Fruit fly (Drosophila melanogaster) whole organism, embryonic: ENCODE data around the gene Vm26Ab.

Experiments
- Abd-B ChIP-seq: fragments of 200-800 bp; sonication (Bioruptor generic); optimal IDR thresholded peaks from 2 replicates; lab custom pipeline; 2018; ENCODE audit warnings: missing biosample characterization, mild to moderate bottlenecking, missing genetic modification characterization, moderate library complexity
- Atf6 ChIP-seq: fragments of 200-800 bp; sonication (Bioruptor generic); IDR thresholded peaks from 2 replicates; pipeline ENCODE4 v1.3.6; 2022; ENCODE audit warnings: missing biosample characterization, missing genetic modification characterization
- Bgb ChIP-seq: fragments of 200-800 bp; sonication (Bioruptor generic); IDR thresholded peaks from 2 replicates; pipeline ENCODE4 v1.3.6; 2022; ENCODE audit warnings: missing biosample characterization, missing genetic modification characterization; ENCODE audit not compliant: partially characterized antibody
- CG10565 ChIP-seq: fragments of 200-800 bp; sonication (Bioruptor generic); optimal IDR thresholded peaks from 3 replicates; lab custom pipeline; 2016; ENCODE audit warnings: missing biosample characterization, mild to moderate bottlenecking, missing genetic modification characterization
- CG11085 ChIP-seq: fragments of 200-800 bp; sonication (Bioruptor generic); IDR thresholded peaks from 2 replicates; pipeline ENCODE4 v1.3.6; 2022; ENCODE audit warnings: missing biosample characterization, missing genetic modification characterization
- CG11093 ChIP-seq: fragments of 200-800 bp; sonication (Bioruptor generic); IDR thresholded peaks from 3 replicates; pipeline ENCODE4 v1.3.6; 2022; ENCODE audit warnings: missing biosample characterization, missing genetic modification characterization
- CG11398 ChIP-seq: fragments of 200-800 bp; sonication (Bioruptor generic); optimal IDR thresholded peaks from 2 replicates; lab custom pipeline; 2016; ENCODE audit warnings: missing biosample characterization, missing genetic modification characterization
- CG15601 ChIP-seq: fragments of 200-800 bp; sonication (Bioruptor generic); optimal IDR thresholded peaks from 3 replicates; lab custom pipeline; 2019; ENCODE audit warnings: missing biosample characterization, mild to moderate bottlenecking, missing genetic modification characterization, moderate library complexity
- CG17612 ChIP-seq: fragments of 200-800 bp; sonication (Bioruptor generic); IDR thresholded peaks from 2 replicates; pipeline ENCODE4 v1.3.6; 2022; ENCODE audit warnings: missing biosample characterization, missing genetic modification characterization
- CG18599 ChIP-seq: fragments of 200-800 bp; sonication (Bioruptor generic); optimal IDR thresholded peaks from 3 replicates; lab custom pipeline; 2017; ENCODE audit warnings: missing biosample characterization, missing genetic modification characterization, mild to moderate bottlenecking, moderate library complexity, missing genetic modification reagents
- CG2202 ChIP-seq: fragments of 200-800 bp; sonication (Bioruptor generic); optimal IDR thresholded peaks from 2 replicates; lab custom pipeline; 2018; ENCODE audit warnings: missing biosample characterization, mild to moderate bottlenecking, missing genetic modification characterization
- CG2875 ChIP-seq: fragments of 200-800 bp; sonication (Bioruptor generic); optimal IDR thresholded peaks from 2 replicates; lab custom pipeline; 2017; ENCODE audit warnings: missing biosample characterization, mild to moderate bottlenecking, missing genetic modification characterization, missing genetic modification reagents
- CG31388 ChIP-seq: fragments of 200-800 bp; sonication (Bioruptor generic); optimal IDR thresholded peaks from 2 replicates; lab custom pipeline; 2016; ENCODE audit warnings: missing biosample characterization, missing genetic modification characterization
- CG34376 ChIP-seq: fragments of 200-800 bp; sonication (Bioruptor generic); optimal IDR thresholded peaks from 2 replicates; lab custom pipeline; 2018; ENCODE audit warnings: missing biosample characterization, mild to moderate bottlenecking, missing genetic modification characterization
- CG34422 ChIP-seq: fragments of 200-800 bp; sonication (Bioruptor generic); IDR thresholded peaks from 3 replicates; pipeline ENCODE4 v1.3.6; 2022; ENCODE audit warnings: missing biosample characterization, missing genetic modification characterization
- CG4404 ChIP-seq: fragments of 200-800 bp; sonication (Bioruptor generic); IDR thresholded peaks from 2 replicates; pipeline ENCODE4 v1.3.6; 2022; ENCODE audit warnings: missing biosample characterization, missing genetic modification characterization
- CG5245 ChIP-seq: fragments of 200-800 bp; sonication (Bioruptor generic); optimal IDR thresholded peaks from 3 replicates; lab custom pipeline; 2016; ENCODE audit warnings: missing biosample characterization, missing genetic modification characterization
- CG7357 ChIP-seq: fragments of 200-800 bp; sonication (Bioruptor generic); IDR thresholded peaks from 3 replicates; pipeline ENCODE4 v1.3.6; 2022; ENCODE audit warnings: missing biosample characterization, missing genetic modification characterization
- CG7745 ChIP-seq: fragments of 200-800 bp; sonication (Bioruptor generic); optimal IDR thresholded peaks from 2 replicates; lab custom pipeline; 2018; ENCODE audit warnings: missing biosample characterization, mild to moderate bottlenecking, missing genetic modification characterization, moderate library complexity
- CG8359 ChIP-seq: fragments of 200-800 bp; sonication (Bioruptor generic); optimal IDR thresholded peaks from 2 replicates; lab custom pipeline; 2017; ENCODE audit warnings: missing biosample characterization, mild to moderate bottlenecking, missing genetic modification characterization, borderline replicate concordance
- CG8765 ChIP-seq: fragments of 200-800 bp; sonication (Bioruptor generic); IDR thresholded peaks from 2 replicates; pipeline ENCODE4 v1.3.6; 2022; ENCODE audit warnings: missing biosample characterization, missing genetic modification characterization
- CG9215 ChIP-seq: fragments of 200-800 bp; sonication (Bioruptor generic); IDR thresholded peaks from 2 replicates; pipeline ENCODE4 v1.3.6; 2022; ENCODE audit warnings: missing biosample characterization, missing genetic modification characterization
- CG9932 ChIP-seq: fragments of 200-800 bp; sonication (Bioruptor generic); IDR thresholded peaks from 2 replicates; pipeline ENCODE4 v1.3.6; 2022; ENCODE audit warnings: missing biosample characterization, missing genetic modification characterization
- D19B ChIP-seq: fragments of 200-800 bp; sonication (Bioruptor generic); optimal IDR thresholded peaks from 2 replicates; lab custom pipeline; 2017; ENCODE audit warnings: missing biosample characterization, mild to moderate bottlenecking, missing genetic modification characterization
- Deaf1 ChIP-seq: fragments of 200-800 bp; optimal IDR thresholded peaks from 3 replicates; lab custom pipeline; 2019; ENCODE audit warnings: missing biosample characterization, mild to moderate bottlenecking, missing genetic modification characterization, moderate library complexity
- E2f2 ChIP-seq: fragments of 200-800 bp; sonication (Bioruptor generic); IDR thresholded peaks from 2 replicates; pipeline ENCODE4 v1.3.6; 2022; ENCODE audit warnings: missing biosample characterization, missing genetic modification characterization
- Fer3 ChIP-seq: fragments of 200-800 bp; sonication (Bioruptor generic); optimal IDR thresholded peaks from 2 replicates; lab custom pipeline; 2018; ENCODE audit warnings: missing biosample characterization, mild to moderate bottlenecking, missing genetic modification characterization, moderate library complexity
- Gug ChIP-seq: fragments of 200-800 bp; sonication (Bioruptor generic); IDR thresholded peaks from 4 replicates; pipeline ENCODE4 v1.3.6; 2022; ENCODE audit warnings: missing biosample characterization, missing genetic modification characterization
- HLH3B ChIP-seq: fragments of 200-800 bp; sonication (Bioruptor generic); IDR thresholded peaks from 2 replicates; pipeline ENCODE4 v1.3.6; 2022; ENCODE audit warnings: missing biosample characterization, missing genetic modification characterization
- Hr3 ChIP-seq: fragments of 200-800 bp; sonication (Bioruptor generic); optimal IDR thresholded peaks from 3 replicates; lab custom pipeline; 2016; ENCODE audit warnings: missing biosample characterization, missing genetic modification characterization
- Meics ChIP-seq: fragments of 200-800 bp; sonication (Bioruptor generic); optimal IDR thresholded peaks from 2 replicates; lab custom pipeline; 2017; ENCODE audit warnings: missing biosample characterization, mild to moderate bottlenecking, missing genetic modification characterization
- Pdp1 ChIP-seq, 2 experiments: fragments of 200-800 bp; sonication (Bioruptor generic); optimal IDR thresholded peaks; 3 replicates each; lab custom pipeline; 2016; ENCODE audit warnings: missing biosample characterization in 2 of 2, missing genetic modification characterization in 2 of 2, mild to moderate bottlenecking in 1 of 2, moderate library complexity in 1 of 2
- Sin3A ChIP-seq: fragments of >200 bp; optimal IDR thresholded peaks from 2 replicates; lab custom pipeline; 2018
- Sox100B ChIP-seq: fragments of 200-800 bp; sonication (Bioruptor generic); optimal IDR thresholded peaks from 3 replicates; lab custom pipeline; 2018; ENCODE audit warnings: missing biosample characterization, mild to moderate bottlenecking, missing genetic modification characterization
- Tbp ChIP-seq: fragments of >200 bp; optimal IDR thresholded peaks from 2 replicates; lab custom pipeline; 2018; ENCODE audit warnings: missing biosample characterization, missing genetic modification characterization
- Xbp1 ChIP-seq: fragments of 200-800 bp; sonication (Bioruptor generic); optimal IDR thresholded peaks from 3 replicates; lab custom pipeline; 2016; ENCODE audit warnings: missing biosample characterization, mild to moderate bottlenecking, missing genetic modification characterization
- dati ChIP-seq: fragments of 200-800 bp; sonication (Bioruptor generic); IDR thresholded peaks from 2 replicates; pipeline ENCODE4 v1.3.6; 2022; ENCODE audit warnings: missing biosample characterization, missing genetic modification characterization
- fu2 ChIP-seq: fragments of 200-800 bp; sonication (Bioruptor generic); optimal IDR thresholded peaks from 2 replicates; lab custom pipeline; 2016; ENCODE audit warnings: missing biosample characterization, missing genetic modification characterization
- gcm ChIP-seq: fragments of 200-800 bp; sonication (Bioruptor generic); optimal IDR thresholded peaks from 2 replicates; lab custom pipeline; 2019; ENCODE audit warnings: missing biosample characterization, mild to moderate bottlenecking, missing genetic modification characterization, moderate library complexity
- gfzf ChIP-seq: fragments of 200-800 bp; sonication (Bioruptor generic); optimal IDR thresholded peaks from 2 replicates; lab custom pipeline; 2016; ENCODE audit warnings: missing biosample characterization, mild to moderate bottlenecking, missing genetic modification characterization, moderate library complexity
- hb ChIP-seq: fragments of 200-800 bp; sonication (Bioruptor generic); IDR thresholded peaks from 3 replicates; pipeline ENCODE4 v1.3.6; 2022; ENCODE audit warnings: missing biosample characterization, missing genetic modification characterization; ENCODE audit not compliant: partially characterized antibody
- kni ChIP-seq: fragments of 200-800 bp; sonication (Bioruptor generic); optimal IDR thresholded peaks from 3 replicates; lab custom pipeline; 2017; ENCODE audit warnings: mild to moderate bottlenecking, missing biosample characterization, missing genetic modification reagents, missing genetic modification characterization
- knrl ChIP-seq: fragments of 200-800 bp; sonication (Bioruptor generic); IDR thresholded peaks from 3 replicates; pipeline ENCODE4 v1.3.6; 2022; ENCODE audit warnings: missing biosample characterization, missing genetic modification characterization; ENCODE audit not compliant: partially characterized antibody
- lilli ChIP-seq: fragments of 200-800 bp; sonication (Bioruptor generic); optimal IDR thresholded peaks from 3 replicates; lab custom pipeline; 2016; ENCODE audit warnings: missing biosample characterization, missing genetic modification characterization
- odd ChIP-seq: fragments of 200-800 bp; sonication (Bioruptor generic); optimal IDR thresholded peaks from 2 replicates; lab custom pipeline; 2017; ENCODE audit warnings: missing biosample characterization, mild to moderate bottlenecking, missing genetic modification characterization
- pb ChIP-seq: fragments of 200-800 bp; sonication (Bioruptor generic); optimal IDR thresholded peaks from 3 replicates; lab custom pipeline; 2016; ENCODE audit warnings: missing biosample characterization, missing genetic modification characterization
- ssp ChIP-seq: fragments of 200-800 bp; sonication (Bioruptor generic); IDR thresholded peaks from 2 replicates; pipeline ENCODE4 v1.3.6; 2022; ENCODE audit warnings: missing biosample characterization, missing genetic modification characterization
- trem ChIP-seq: fragments of 200-800 bp; optimal IDR thresholded peaks from 3 replicates; lab custom pipeline; 2019; ENCODE audit warnings: missing biosample characterization, mild to moderate bottlenecking, missing genetic modification characterization, moderate library complexity
- ttk ChIP-seq: fragments of 200-800 bp; sonication (Bioruptor generic); IDR thresholded peaks from 2 replicates; pipeline ENCODE4 v2.1.2; 2022; ENCODE audit warnings: missing biosample characterization, missing genetic modification characterization
- tup ChIP-seq: fragments of 200-800 bp; sonication (Bioruptor generic); optimal IDR thresholded peaks from 2 replicates; lab custom pipeline; 2016; ENCODE audit warnings: missing biosample characterization, mild to moderate bottlenecking, missing genetic modification characterization, moderate library complexity
- twi ChIP-seq: fragments of 200-800 bp; optimal IDR thresholded peaks from 2 replicates; lab custom pipeline; 2019; ENCODE audit warnings: missing biosample characterization, mild to moderate bottlenecking, missing genetic modification characterization, moderate library complexity

Vm26Ab gene

dm6 chr2L:5999247-5999646 lies 42.4 kb downstream of the Vm26Ab start, which contains the start of gene Kdm5 (continued):
- TF ChIP-seq ttk (GFP tag; lab: Robert Waterston, UW), result no peak
- 0 out of 2 replicates have a peak, but pooled peaks have one; percentile 15 for TF ChIP-seq CG8765 (GFP tag; lab: Robert Waterston, UW)
- TF ChIP-seq gcm (GFP tag; lab: Kevin White, UChicago), result no peak
- peak; percentile 11 for TF ChIP-seq Fer3
- TF ChIP-seq Atf6, result peak; percentile 57
- no peak for TF ChIP-seq Abd-B (GFP tag; lab: Kevin White, UChicago)
- no peak for TF ChIP-seq CG10565 (GFP tag; lab: Kevin White, UChicago)
- TF ChIP-seq pb (GFP tag; lab: Kevin White, UChicago), result peak; percentile 46
- peak; percentile 1 for TF ChIP-seq CG15601 (tag; lab: Kevin White, UChicago)
- TF ChIP-seq tup, result no peak
- no peak for TF ChIP-seq CG2202 (tag; lab: Kevin White, UChicago)
- no peak; the same call in 3 of the 4 replicates for TF ChIP-seq Gug (GFP tag; lab: Robert Waterston, UW)
- peak; percentile 19 for TF ChIP-seq CG34376 (GFP tag; lab: Kevin White, UChicago)
- 0 out of 2 replicates have a peak, but pooled peaks have one; percentile 28 for TF ChIP-seq HLH3B (GFP tag; lab: Robert Waterston, UW)
- TF ChIP-seq gfzf (GFP tag; lab: Kevin White, UChicago), result peak; percentile 84
- TF ChIP-seq CG11398, result peak; percentile 6
- no peak for TF ChIP-seq D19B (GFP tag; lab: Kevin White, UChicago)
- TF ChIP-seq hb (GFP tag; lab: Robert Waterston, UW), result no peak
- TF ChIP-seq CG31388, result no peak
- TF ChIP-seq CG9215 (GFP tag; lab: Robert Waterston, UW), result no peak
- peak; percentile 61 for TF ChIP-seq Deaf1 (tag; lab: Kevin White, UChicago)
- TF ChIP-seq twi (tag; lab: Kevin White, UChicago), result peak; percentile 15
- TF ChIP-seq Tbp (GFP tag; lab: Kevin White, UChicago), result no peak
- no peak for TF ChIP-seq CG5245 (GFP tag; lab: Kevin White, UChicago)
- peak; percentile 49 for TF ChIP-seq Sin3A (lab: Kevin White, UChicago)
- TF ChIP-seq CG9932 (GFP tag; lab: Robert Waterston, UW), result peak; percentile 61
- peak; percentile 32; the same call in 1 of the 2 replicates for TF ChIP-seq Bgb
- peak; percentile 38; the same call in 1 of the 2 replicates for TF ChIP-seq CG4404 (GFP tag; lab: Robert Waterston, UW)
- no peak for TF ChIP-seq CG7357 (GFP tag; lab: Robert Waterston, UW)
- TF ChIP-seq CG34422 (GFP tag; lab: Robert Waterston, UW), result peak; percentile 65; the same call in 2 of the 3 replicates
- no peak for TF ChIP-seq kni (GFP tag; lab: Kevin White, UChicago)
- peak; percentile 16 for TF ChIP-seq CG8359 (GFP tag; lab: Kevin White, UChicago)
- TF ChIP-seq Hr3 (GFP tag; lab: Kevin White, UChicago), result peak; percentile 24
- TF ChIP-seq CG17612 (GFP tag; lab: Robert Waterston, UW), result no peak
- TF ChIP-seq CG18599 (GFP tag; lab: Kevin White, UChicago), result peak; percentile 25
- TF ChIP-seq Pdp1 (GFP tag; optimal IDR thresholded peaks at IDR 0.05; lab: Kevin White, UChicago), result peak in 1 of 2 experiments; percentile 50
- TF ChIP-seq knrl (GFP tag; lab: Robert Waterston, UW), result 0 out of 3 replicates have a peak, but pooled peaks have one; percentile 12
- TF ChIP-seq odd, result no peak
- TF ChIP-seq trem (tag; lab: Kevin White, UChicago), result peak; percentile 35
- no peak for TF ChIP-seq Sox100B (GFP tag; lab: Kevin White, UChicago)
- TF ChIP-seq CG11093, result no peak
- no peak for TF ChIP-seq CG11085 (GFP tag; lab: Robert Waterston, UW)
- peak; percentile 30; the same call in 1 of the 2 replicates for TF ChIP-seq ssp (GFP tag; lab: Robert Waterston, UW)
- TF ChIP-seq dati, result no peak
- TF ChIP-seq fu2 (GFP tag; lab: Kevin White, UChicago), result peak; percentile 35
- peak; percentile 23 for TF ChIP-seq Xbp1 (GFP tag; lab: Kevin White, UChicago)
- peak; percentile 13 for TF ChIP-seq lilli (GFP tag; lab: Kevin White, UChicago)
- TF ChIP-seq CG2875, result no peak
- no peak for TF ChIP-seq CG7745 (tag; lab: Kevin White, UChicago)
- TF ChIP-seq Meics, result peak; percentile 39
- peak; percentile 67 for TF ChIP-seq E2f2 (GFP tag; lab: Robert Waterston, UW)
